Worm (Caenorhabditis elegans): ENCODE measurements around the gene T10D4.15.
"Not testable (repeated sequence)": the region's sequence is repeated elsewhere in the genome, so short reads cannot be mapped to it uniquely, and the experiment has no call there.

Gene T10D4.15

DNA sequence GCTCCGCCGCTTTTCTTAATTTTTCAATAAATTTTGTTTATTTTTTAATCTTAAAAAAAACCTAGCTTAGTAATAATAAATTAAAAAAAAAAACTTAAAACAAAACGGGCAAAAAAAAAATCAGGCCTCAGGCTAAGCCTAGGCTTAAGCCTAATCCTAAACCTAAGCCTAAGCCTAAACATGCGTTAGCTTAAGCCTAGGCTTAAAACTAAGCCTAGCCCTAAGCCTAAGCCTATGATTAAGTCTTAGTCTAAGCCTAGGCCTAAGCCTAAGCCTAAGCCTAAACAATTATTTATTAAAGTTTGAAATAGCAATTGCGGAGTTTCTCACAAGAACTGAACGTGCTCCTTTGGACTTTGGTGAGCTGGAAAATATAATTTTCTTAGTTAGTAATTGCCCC, 10.6 kb upstream of the T10D4.15 start:
- TF ChIP-seq T26A5.8 (tag; optimal IDR thresholded peaks at IDR 0.05): no peak
- TF ChIP-seq lir-1 (GFP tag; conservative IDR thresholded peaks at IDR 0.05): no peak
- no peak for TF ChIP-seq nhr-179 (tag; optimal IDR thresholded peaks at IDR 0.05)
- no peak for TF ChIP-seq attf-3 (GFP tag; conservative IDR thresholded peaks at IDR 0.05)
- TF ChIP-seq attf-5 (GFP tag; optimal IDR thresholded peaks at IDR 0.05): no peak
- TF ChIP-seq egl-44 (GFP tag; IDR thresholded peaks at IDR 0.05): no peak
- no peak for TF ChIP-seq ztf-6 (GFP tag; IDR thresholded peaks at IDR 0.05)
- no peak for TF ChIP-seq ama-1 (optimal IDR thresholded peaks at IDR 0.05)
- TF ChIP-seq ama-1 (GFP tag; optimal IDR thresholded peaks at IDR 0.05): no peak
- no peak for TF ChIP-seq K12H6.12 (tag; optimal IDR thresholded peaks at IDR 0.05)
- no peak for TF ChIP-seq tlf-1 (GFP tag; optimal IDR thresholded peaks at IDR 0.05)
- no peak for TF ChIP-seq sptf-2 (GFP tag; optimal IDR thresholded peaks at IDR 0.05)

ce11 chrII:3137804-3138203, 8.1 kb upstream of the T10D4.15 start, which contains the start of gene sri-54:
Gene sri-54 (minus strand): TSS chrII:3137904.
- no peak for TF ChIP-seq ceh-100 (GFP tag; IDR thresholded peaks at IDR 0.05)
- no peak for TF ChIP-seq madf-6 (GFP tag; IDR thresholded peaks at IDR 0.05)
- TF ChIP-seq C17E4.6 (GFP tag; IDR thresholded peaks at IDR 0.05): no peak
- no peak for TF ChIP-seq nfya-2 (GFP tag; IDR thresholded peaks at IDR 0.05)
- TF ChIP-seq F55B11.4 (tag; optimal IDR thresholded peaks at IDR 0.05; ENCODE audit: borderline replicate concordance, insufficient read depth): no peak
- no peak for TF ChIP-seq B0035.1 (tag; optimal IDR thresholded peaks at IDR 0.05)
- no peak for TF ChIP-seq ztf-18 (tag; optimal IDR thresholded peaks at IDR 0.05)
- no peak for TF ChIP-seq Y53G8AR.9 (GFP tag; conservative IDR thresholded peaks at IDR 0.05)
- no peak for TF ChIP-seq rec-8 (tag; optimal IDR thresholded peaks at IDR 0.05)
- TF ChIP-seq Y67H2A.10 (GFP tag; conservative IDR thresholded peaks at IDR 0.05): no peak
- no peak for TF ChIP-seq fkh-3 (tag; optimal IDR thresholded peaks at IDR 0.05)
- TF ChIP-seq Y79H2A.3 (GFP tag; conservative IDR thresholded peaks at IDR 0.05): no peak
- TF ChIP-seq nfyb-1 (GFP tag; IDR thresholded peaks at IDR 0.05): no peak
- no peak for TF ChIP-seq mel-28 (tag; optimal IDR thresholded peaks at IDR 0.05; ENCODE audit: borderline replicate concordance)
- no peak for TF ChIP-seq hsf-1 (GFP tag; IDR thresholded peaks at IDR 0.05)

DNA sequence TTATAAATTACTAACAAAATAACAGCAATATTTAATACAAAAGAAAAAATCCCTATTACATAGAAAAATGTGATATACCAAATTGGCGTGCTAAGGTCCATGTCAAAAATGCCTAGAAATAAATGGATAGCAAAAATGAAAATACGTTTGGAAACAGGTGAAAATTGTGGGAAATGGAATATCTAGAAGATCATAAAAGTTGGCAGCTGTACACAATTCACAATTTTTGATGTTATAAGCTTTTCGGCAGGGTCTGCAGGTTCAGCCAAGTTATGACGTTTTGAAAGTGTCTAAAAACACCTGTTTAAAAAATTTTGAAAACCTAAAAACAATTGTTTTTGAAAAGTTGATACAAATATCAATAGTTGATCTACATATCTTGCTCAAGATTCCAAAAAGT, 3.1 kb upstream of the T10D4.15 start, which contains the start of gene sri-42:
sri-42 (minus strand) TSS at position 101 of the 400 bp plus-strand sequence.
- not testable (repeated sequence) for TF ChIP-seq Y79H2A.3 (GFP tag; conservative IDR thresholded peaks at IDR 0.05); C06A6.2 (GFP tag; conservative IDR thresholded peaks at IDR 0.05); nhr-80 (tag; optimal IDR thresholded peaks at IDR 0.05)

DNA sequence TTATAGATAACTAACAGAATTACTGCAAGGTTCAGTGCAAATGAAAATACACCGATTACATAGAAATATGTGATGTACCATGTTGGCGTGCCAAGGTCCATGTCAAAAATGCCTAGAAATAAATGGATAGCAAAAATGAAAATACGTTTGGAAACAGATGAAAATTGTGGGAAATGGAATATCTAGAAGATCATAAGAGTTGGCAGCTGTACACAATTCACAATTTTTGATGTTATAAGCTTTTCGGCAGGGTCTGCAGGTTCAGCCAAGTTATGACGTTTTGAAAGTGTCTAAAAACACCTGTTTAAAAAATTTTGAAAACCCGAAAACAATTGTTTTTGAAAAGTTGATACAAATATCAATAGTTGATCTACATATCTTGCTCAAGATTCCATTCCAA, 1.4 kb upstream of the T10D4.15 start, which contains the start of gene sri-43:
sri-43 (minus strand) TSS at position 101 of the 400 bp plus-strand sequence.
- not testable (repeated sequence) for TF ChIP-seq rcor-1 (GFP tag; IDR thresholded peaks at IDR 0.05); tbp1 (GFP tag; optimal IDR thresholded peaks at IDR 0.05); B0336.3 (GFP tag; IDR thresholded peaks at IDR 0.05)

DNA sequence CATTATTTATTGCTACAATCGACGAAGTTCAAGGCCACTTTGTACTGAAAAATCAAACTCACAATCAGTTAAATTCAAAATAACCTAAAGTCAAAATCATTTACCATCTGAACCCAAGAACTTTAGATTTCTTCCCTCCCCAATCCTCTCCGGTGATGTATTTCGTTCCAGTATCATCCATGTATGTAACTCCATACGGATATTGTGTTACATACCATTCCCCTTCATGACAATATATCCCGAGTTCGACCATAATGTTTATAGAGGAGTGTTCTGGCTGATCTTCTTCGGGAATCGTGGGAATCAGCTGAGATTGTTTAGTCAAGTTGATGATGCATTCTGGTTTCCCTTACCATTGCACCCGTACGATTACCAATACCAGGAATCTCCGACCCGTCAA, 2.5 kb downstream of the T10D4.15 start:
- TF ChIP-seq nfyb-1 (GFP tag; IDR thresholded peaks at IDR 0.05): no peak
